Fruit fly (Drosophila melanogaster) whole organism, embryonic: Measurements from ENCODE around the gene Os-C.

Experiments used
- Abd-B ChIP-seq: fragments of 200-800 bp; sonication (Bioruptor generic); optimal IDR thresholded peaks from 2 replicates; lab custom pipeline; 2018; ENCODE audit warnings: missing biosample characterization, mild to moderate bottlenecking, missing genetic modification characterization, moderate library complexity
- BEAF-32 ChIP-seq: fragments of 200-800 bp; sonication (Bioruptor generic); optimal IDR thresholded peaks from 3 replicates; lab custom pipeline; 2017; ENCODE audit warnings: missing biosample characterization, missing genetic modification characterization, mild to moderate bottlenecking, moderate library complexity, missing genetic modification reagents
- CG10431 ChIP-seq: fragments of 200-800 bp; sonication (Bioruptor generic); optimal IDR thresholded peaks from 3 replicates; lab custom pipeline; 2018; ENCODE audit warnings: missing biosample characterization, mild to moderate bottlenecking, missing genetic modification characterization
- CG12391 ChIP-seq: fragments of 200-800 bp; sonication (Bioruptor generic); optimal IDR thresholded peaks from 3 replicates; lab custom pipeline; 2018; ENCODE audit warnings: missing biosample characterization, mild to moderate bottlenecking, missing genetic modification characterization, moderate library complexity
- CG12659 ChIP-seq: fragments of 200-800 bp; sonication (Bioruptor generic); optimal IDR thresholded peaks from 3 replicates; lab custom pipeline; 2017; ENCODE audit warnings: mild to moderate bottlenecking, missing biosample characterization, missing genetic modification reagents, missing genetic modification characterization
- CG15601 ChIP-seq: fragments of 200-800 bp; sonication (Bioruptor generic); optimal IDR thresholded peaks from 3 replicates; lab custom pipeline; 2019; ENCODE audit warnings: missing biosample characterization, mild to moderate bottlenecking, missing genetic modification characterization, moderate library complexity
- CG1603 ChIP-seq: fragments of 200-800 bp; sonication (Bioruptor generic); optimal IDR thresholded peaks from 2 replicates; lab custom pipeline; 2019; ENCODE audit warnings: missing biosample characterization, mild to moderate bottlenecking, missing genetic modification characterization, moderate library complexity
- CG17361 ChIP-seq: fragments of 200-800 bp; sonication (Bioruptor generic); IDR thresholded peaks from 3 replicates; pipeline ENCODE4 v1.3.6; 2022; ENCODE audit warnings: missing biosample characterization, missing genetic modification characterization
- CG18262 ChIP-seq: fragments of 200-800 bp; optimal IDR thresholded peaks from 3 replicates; lab custom pipeline; 2019; ENCODE audit warnings: missing biosample characterization, mild to moderate bottlenecking, missing genetic modification characterization, moderate library complexity
- CG2116 ChIP-seq: fragments of 200-800 bp; sonication (Bioruptor generic); optimal IDR thresholded peaks from 3 replicates; lab custom pipeline; 2018; ENCODE audit warnings: missing biosample characterization, mild to moderate bottlenecking, missing genetic modification characterization
- CG2120 ChIP-seq: fragments of 200-800 bp; sonication (Bioruptor generic); optimal IDR thresholded peaks from 3 replicates; lab custom pipeline; 2016; ENCODE audit warnings: missing biosample characterization, missing genetic modification characterization
- CG30020 ChIP-seq: fragments of 200-800 bp; optimal IDR thresholded peaks from 2 replicates; lab custom pipeline; 2019; ENCODE audit warnings: missing biosample characterization, mild to moderate bottlenecking, missing genetic modification characterization, moderate library complexity
- CG30403 ChIP-seq: fragments of 200-800 bp; sonication (Bioruptor generic); optimal IDR thresholded peaks from 3 replicates; lab custom pipeline; 2016; ENCODE audit warnings: missing biosample characterization, missing genetic modification characterization
- CG31441 ChIP-seq: fragments of 200-800 bp; sonication (Bioruptor generic); IDR thresholded peaks from 2 replicates; pipeline ENCODE4 v1.3.6; 2022; ENCODE audit warnings: missing biosample characterization, missing genetic modification characterization
- CG3995 ChIP-seq: fragments of 200-800 bp; sonication (Bioruptor generic); optimal IDR thresholded peaks from 3 replicates; lab custom pipeline; 2016; ENCODE audit warnings: missing biosample characterization, missing genetic modification characterization
- CG6765 ChIP-seq: fragments of 200-800 bp; sonication (Bioruptor generic); optimal IDR thresholded peaks from 3 replicates; lab custom pipeline; 2017; ENCODE audit warnings: missing biosample characterization, mild to moderate bottlenecking, missing genetic modification characterization
- CG7357 ChIP-seq: fragments of 200-800 bp; sonication (Bioruptor generic); IDR thresholded peaks from 3 replicates; pipeline ENCODE4 v1.3.6; 2022; ENCODE audit warnings: missing biosample characterization, missing genetic modification characterization
- CG9797 ChIP-seq: fragments of 200-800 bp; sonication (Bioruptor generic); optimal IDR thresholded peaks from 3 replicates; lab custom pipeline; 2018; ENCODE audit warnings: missing biosample characterization, mild to moderate bottlenecking, missing genetic modification characterization
- CoRest ChIP-seq: fragments of 200-800 bp; sonication (Bioruptor generic); optimal IDR thresholded peaks from 3 replicates; lab custom pipeline; 2018; ENCODE audit warnings: missing biosample characterization, mild to moderate bottlenecking, missing genetic modification characterization, moderate library complexity
- D19A ChIP-seq: fragments of 200-800 bp; optimal IDR thresholded peaks from 3 replicates; lab custom pipeline; 2019; ENCODE audit warnings: missing biosample characterization, mild to moderate bottlenecking, missing genetic modification characterization, moderate library complexity
- Dip3 ChIP-seq: fragments of 200-800 bp; sonication (Bioruptor generic); optimal IDR thresholded peaks from 3 replicates; lab custom pipeline; 2016; ENCODE audit warnings: missing biosample characterization, missing genetic modification characterization
- Doc2 ChIP-seq: fragments of 200-800 bp; sonication (Bioruptor generic); IDR thresholded peaks from 2 replicates; pipeline ENCODE4 v1.3.6; 2022; ENCODE audit warnings: missing biosample characterization, missing genetic modification characterization
- E2f2 ChIP-seq: fragments of 200-800 bp; sonication (Bioruptor generic); IDR thresholded peaks from 2 replicates; pipeline ENCODE4 v1.3.6; 2022; ENCODE audit warnings: missing biosample characterization, missing genetic modification characterization
- Hr39 ChIP-seq: fragments of >200 bp; optimal IDR thresholded peaks from 2 replicates; lab custom pipeline; 2017
- MBD-R2 ChIP-seq: fragments of 200-800 bp; sonication (Bioruptor generic); IDR thresholded peaks from 2 replicates; pipeline ENCODE4 v1.3.6; 2022; ENCODE audit warnings: missing biosample characterization, missing genetic modification characterization
- Nf-YC ChIP-seq: fragments of 200-800 bp; optimal IDR thresholded peaks from 3 replicates; lab custom pipeline; 2019; ENCODE audit warnings: missing biosample characterization, mild to moderate bottlenecking, missing genetic modification characterization, moderate library complexity
- Pdp1 ChIP-seq, 2 experiments: fragments of 200-800 bp; sonication (Bioruptor generic); optimal IDR thresholded peaks; 3 replicates each; lab custom pipeline; 2016; ENCODE audit warnings: missing biosample characterization in 2 of 2, missing genetic modification characterization in 2 of 2, mild to moderate bottlenecking in 1 of 2, moderate library complexity in 1 of 2
- Sox100B ChIP-seq: fragments of 200-800 bp; sonication (Bioruptor generic); optimal IDR thresholded peaks from 3 replicates; lab custom pipeline; 2018; ENCODE audit warnings: missing biosample characterization, mild to moderate bottlenecking, missing genetic modification characterization
- YL-1 ChIP-seq: fragments of 200-800 bp; sonication (Bioruptor generic); optimal IDR thresholded peaks from 3 replicates; lab custom pipeline; 2017; ENCODE audit warnings: missing biosample characterization, mild to moderate bottlenecking, missing genetic modification characterization
- ase ChIP-seq: fragments of 200-800 bp; sonication (Bioruptor generic); IDR thresholded peaks from 3 replicates; pipeline ENCODE4 v1.3.6; 2022; ENCODE audit warnings: missing biosample characterization, missing genetic modification characterization
- chn ChIP-seq: fragments of 200-800 bp; sonication (Bioruptor generic); optimal IDR thresholded peaks from 2 replicates; lab custom pipeline; 2016; ENCODE audit warnings: missing biosample characterization, missing genetic modification characterization
- lab ChIP-seq: fragments of 200-800 bp; sonication (Bioruptor generic); optimal IDR thresholded peaks from 3 replicates; lab custom pipeline; 2017; ENCODE audit warnings: missing biosample characterization, missing genetic modification characterization, mild to moderate bottlenecking, moderate library complexity, missing genetic modification reagents
- lilli ChIP-seq: fragments of 200-800 bp; sonication (Bioruptor generic); optimal IDR thresholded peaks from 3 replicates; lab custom pipeline; 2016; ENCODE audit warnings: missing biosample characterization, missing genetic modification characterization
- nmo ChIP-seq: fragments of 200-800 bp; sonication (Bioruptor generic); optimal IDR thresholded peaks from 2 replicates; lab custom pipeline; 2018; ENCODE audit warnings: missing biosample characterization, mild to moderate bottlenecking, missing genetic modification characterization, moderate library complexity
- phol ChIP-seq: fragments of 200-800 bp; sonication (Bioruptor generic); optimal IDR thresholded peaks from 3 replicates; lab custom pipeline; 2018; ENCODE audit warnings: missing biosample characterization, mild to moderate bottlenecking, missing genetic modification characterization, moderate library complexity
- pzg ChIP-seq: fragments of 200-800 bp; sonication (Bioruptor generic); optimal IDR thresholded peaks from 3 replicates; lab custom pipeline; 2018; ENCODE audit warnings: missing biosample characterization, mild to moderate bottlenecking, missing genetic modification characterization, moderate library complexity
- row ChIP-seq: fragments of 200-800 bp; sonication (Bioruptor generic); IDR thresholded peaks from 3 replicates; pipeline ENCODE4 v1.3.6; 2022; ENCODE audit warnings: missing biosample characterization, missing genetic modification characterization
- sd ChIP-seq: fragments of 200-800 bp; sonication (Bioruptor generic); optimal IDR thresholded peaks from 3 replicates; lab custom pipeline; 2018; ENCODE audit warnings: missing biosample characterization, mild to moderate bottlenecking, missing genetic modification characterization, moderate library complexity
- sens-2 ChIP-seq: fragments of 200-800 bp; sonication (Bioruptor generic); IDR thresholded peaks from 2 replicates; pipeline ENCODE4 v1.3.6; 2022; ENCODE audit warnings: missing biosample characterization, missing genetic modification characterization
- sug ChIP-seq: fragments of 200-800 bp; optimal IDR thresholded peaks from 2 replicates; lab custom pipeline; 2019; ENCODE audit warnings: missing biosample characterization, mild to moderate bottlenecking, missing genetic modification characterization, moderate library complexity
- tio ChIP-seq: fragments of 200-800 bp; sonication (Bioruptor generic); optimal IDR thresholded peaks from 2 replicates; lab custom pipeline; 2017; ENCODE audit warnings: missing biosample characterization, missing genetic modification characterization, inconsistent platforms
- trem ChIP-seq: fragments of 200-800 bp; optimal IDR thresholded peaks from 3 replicates; lab custom pipeline; 2019; ENCODE audit warnings: missing biosample characterization, mild to moderate bottlenecking, missing genetic modification characterization, moderate library complexity

The Os-C gene

dm6 chr3R:7999530-8000116 lies 20.9 kb downstream of the Os-C start, which contains the start of gene PIG-H (continued):
- TF ChIP-seq Abd-B (GFP tag; lab: Kevin White, UChicago) (peak; percentile 11), ase (GFP tag; lab: Robert Waterston, UW) (no peak), CG2120 (GFP tag; lab: Kevin White, UChicago) (peak; percentile 4), lilli (GFP tag; lab: Kevin White, UChicago) (peak; percentile 26), sd (tag; lab: Kevin White, UChicago) (peak; percentile 74), CoRest (peak; percentile 43), Dip3 (GFP tag; lab: Kevin White, UChicago) (no peak), Sox100B (no peak), MBD-R2 (peak; percentile 56; the same call in 1 of the 2 replicates), pzg (GFP tag; lab: Kevin White, UChicago) (peak; percentile 60), BEAF-32 (GFP tag; lab: Kevin White, UChicago) (peak; percentile 35), CG17361 (peak; percentile 56; the same call in 2 of the 3 replicates), nmo (GFP tag; lab: Kevin White, UChicago) (peak; percentile 55), CG12391 (tag; lab: Kevin White, UChicago) (peak; percentile 20), Nf-YC (tag; lab: Kevin White, UChicago) (peak; percentile 36), Doc2 (no peak), CG3995 (GFP tag; lab: Kevin White, UChicago) (peak; percentile 37), CG15601 (peak; percentile 44), CG18262 (tag; lab: Kevin White, UChicago) (peak; percentile 7), E2f2 (peak; percentile 96), CG30020 (tag; lab: Kevin White, UChicago) (peak; percentile 83), CG7357 (peak; percentile 88), CG6765 (GFP tag; lab: Kevin White, UChicago) (no peak), D19A (peak; percentile 9), row (GFP tag; lab: Robert Waterston, UW) (peak; percentile 46; the same call in 1 of the 3 replicates), phol (tag; lab: Kevin White, UChicago) (peak; percentile 54), chn (no peak), lab (GFP tag; lab: Kevin White, UChicago) (no peak), trem (tag; lab: Kevin White, UChicago) (peak; percentile 40), CG1603 (tag; lab: Kevin White, UChicago) (peak; percentile 5), Hr39 (lab: Kevin White, UChicago) (no peak), CG30403 (GFP tag; lab: Kevin White, UChicago) (peak; percentile 2), CG10431 (GFP tag; lab: Kevin White, UChicago) (peak; percentile 53), CG12659 (GFP tag; lab: Kevin White, UChicago) (peak; percentile 50), sens-2 (no peak), CG9797 (GFP tag; lab: Kevin White, UChicago) (peak; percentile 65), CG31441 (GFP tag; lab: Robert Waterston, UW) (peak; percentile 40; the same call in 1 of the 2 replicates), CG2116 (peak; percentile 24), Pdp1 (GFP tag; optimal IDR thresholded peaks at IDR 0.05; lab: Kevin White, UChicago) (peak in 1 of 2 experiments; percentile 99), YL-1 (GFP tag; lab: Kevin White, UChicago) (peak; percentile 74), sug (tag; lab: Kevin White, UChicago) (peak; percentile 17), tio (no peak)
- TF ChIP-seq, all 482 proteins: peak for 61
